Worm (Caenorhabditis elegans) whole organism, early embryonic: ENCODE measurements around the gene asp-19.

Experiments used
- B0310.2 ChIP-seq: sonication (generic microtip); optimal IDR thresholded peaks from 2 replicates; lab custom pipeline; 2016; ENCODE audit warnings: mild to moderate bottlenecking, missing genetic modification characterization, missing compliant biosample characterization
- aly-1 ChIP-seq: sonication (generic microtip); optimal IDR thresholded peaks from 2 replicates; lab custom pipeline; 2016; ENCODE audit warnings: missing genetic modification characterization, missing compliant biosample characterization
- ama-1 ChIP-seq: fragments of 150-350 bp; optimal IDR thresholded peaks from 2 replicates; lab custom pipeline; 2014
- ceh-13 ChIP-seq: fragments of 200-800 bp; sonication (Bioruptor generic); optimal IDR thresholded peaks from 2 replicates; lab custom pipeline; 2018; ENCODE audit warnings: mild to moderate bottlenecking, missing genetic modification characterization, missing compliant biosample characterization
- ceh-36 ChIP-seq: sonication (generic microtip); optimal IDR thresholded peaks from 2 replicates; lab custom pipeline; 2016; ENCODE audit warnings: missing genetic modification characterization, inconsistent platforms, missing compliant biosample characterization
- ets-7 ChIP-seq: sonication (generic microtip); optimal IDR thresholded peaks from 2 replicates; lab custom pipeline; 2016; ENCODE audit warnings: missing genotype, missing genetic modification characterization, missing compliant biosample characterization
- flt-1 ChIP-seq: fragments of 200-800 bp; sonication (Bioruptor generic); IDR thresholded peaks from 2 replicates; pipeline ENCODE4 v1.3.6; 2022; ENCODE audit warnings: missing genetic modification characterization, missing compliant biosample characterization
- hmbx-1 ChIP-seq: sonication (generic microtip); optimal IDR thresholded peaks from 2 replicates; lab custom pipeline; 2016; ENCODE audit warnings: mild to moderate bottlenecking, missing genetic modification characterization, missing compliant biosample characterization
- hmg-4 ChIP-seq: fragments of 200-800 bp; sonication (Bioruptor generic); optimal IDR thresholded peaks from 2 replicates; lab custom pipeline; 2018; ENCODE audit warnings: mild to moderate bottlenecking, missing genetic modification characterization, missing compliant biosample characterization
- hnd-1 ChIP-seq: sonication (generic microtip); optimal IDR thresholded peaks from 2 replicates; lab custom pipeline; 2016; ENCODE audit warnings: missing genetic modification characterization, missing compliant biosample characterization
- scrt-1 ChIP-seq: fragments of 200-800 bp; sonication (Bioruptor generic); IDR thresholded peaks from 2 replicates; pipeline ENCODE4 v1.3.6; 2022; ENCODE audit warnings: missing genetic modification characterization, missing compliant biosample characterization
- sea-1 ChIP-seq: fragments of 200-800 bp; sonication (Bioruptor generic); conservative IDR thresholded peaks from 2 replicates; pipeline ENCODE4 v1.3.6; 2022; ENCODE audit warnings: missing genetic modification characterization, missing compliant biosample characterization
- tbx-37 ChIP-seq: fragments of 200-800 bp; sonication (Bioruptor generic); conservative IDR thresholded peaks from 2 replicates; pipeline ENCODE4 v1.3.6; 2022; ENCODE audit warnings: missing genetic modification reagents, missing genetic modification characterization, missing compliant biosample characterization
- tra-4 ChIP-seq: sonication (generic microtip); optimal IDR thresholded peaks from 2 replicates; lab custom pipeline; 2017; ENCODE audit warnings: missing genetic modification characterization, missing compliant biosample characterization

DNA sequence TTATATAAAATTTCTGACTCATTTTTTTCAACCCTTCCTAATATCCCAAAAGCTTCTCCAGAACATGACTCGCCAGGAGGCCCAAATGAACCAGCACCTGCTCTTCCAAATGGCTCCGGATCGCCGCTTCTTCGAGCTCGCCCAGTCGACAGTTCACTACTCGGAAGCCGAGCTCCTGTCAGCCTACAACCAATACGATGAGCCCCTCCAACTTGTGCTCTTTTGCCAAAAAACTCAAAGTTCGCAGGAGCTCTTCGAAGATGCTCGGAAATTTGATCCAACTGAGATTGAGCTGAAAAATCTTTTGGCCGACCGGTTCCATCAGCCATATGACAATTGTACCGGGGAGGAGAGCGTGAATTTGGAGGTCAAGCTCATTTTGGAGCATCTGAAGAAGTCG is 33.7 kb downstream of the asp-19 start:
- no peak for TF ChIP-seq scrt-1 (GFP tag; lab: Robert Waterston, UW)
- TF ChIP-seq tbx-37 = no peak
- TF ChIP-seq hmbx-1 (tag; lab: Kevin White, UChicago) = no peak
- TF ChIP-seq B0310.2 (tag; lab: Kevin White, UChicago) = no peak
- TF ChIP-seq flt-1 (GFP tag; lab: Robert Waterston, UW) = no peak
- no peak for TF ChIP-seq ama-1 (lab: Kevin White, UChicago)
- TF ChIP-seq hmg-4 (GFP tag; lab: Kevin White, UChicago) = no peak
- no peak for TF ChIP-seq hnd-1 (tag; lab: Kevin White, UChicago)
- TF ChIP-seq ceh-36 (tag; lab: Kevin White, UChicago) = no peak
- no peak for TF ChIP-seq ceh-13
- no peak for TF ChIP-seq tra-4
- TF ChIP-seq ets-7 = no peak
- TF ChIP-seq aly-1 (tag; lab: Kevin White, UChicago) = no peak
- no peak for TF ChIP-seq sea-1 (GFP tag; lab: Robert Waterston, UW)
